Worm (Caenorhabditis elegans): ENCODE data around the gene ndua-5.

- no peak for TF ChIP-seq ham-2 (GFP tag; optimal IDR thresholded peaks at IDR 0.05)
- no peak for TF ChIP-seq nhr-2 (tag; optimal IDR thresholded peaks at IDR 0.05)
- TF ChIP-seq unc-39 (tag; optimal IDR thresholded peaks at IDR 0.05), result no peak
- no peak for TF ChIP-seq mab-5 (tag; optimal IDR thresholded peaks at IDR 0.05)
- no peak for TF ChIP-seq nhr-237 (tag; optimal IDR thresholded peaks at IDR 0.05)
- no peak for TF ChIP-seq drap-1 (GFP tag; optimal IDR thresholded peaks at IDR 0.05)
Observed at ce11 chrIV:9523139-9523538, 1.6 kb downstream of the ndua-5 start.
